Fruit fly (Drosophila melanogaster): Measurements from ENCODE around the gene Gasp.

The Gasp gene

dm6 chr3R:6112252-6112995, 11.7 kb upstream of the Gasp start, which contains the start of gene Obp83g (continued):
- TF ChIP-seq H2.0 (GFP tag; IDR thresholded peaks at IDR 0.05) (0 out of 2 replicates have a peak, but pooled peaks have one; percentile 21), PHDP (tag; optimal IDR thresholded peaks at IDR 0.05) (peak; percentile 20), emc (GFP tag; optimal IDR thresholded peaks at IDR 0.05) (no peak), jumu (GFP tag; optimal IDR thresholded peaks at IDR 0.05) (no peak), Dip3 (GFP tag; optimal IDR thresholded peaks at IDR 0.05) (peak; percentile 0), CG12659 (GFP tag; optimal IDR thresholded peaks at IDR 0.05) (peak; percentile 43), CG12744 (GFP tag; optimal IDR thresholded peaks at IDR 0.05) (no peak), phol (tag; optimal IDR thresholded peaks at IDR 0.05) (peak; percentile 36), CG6765 (GFP tag; optimal IDR thresholded peaks at IDR 0.05) (peak; percentile 18), ham (GFP tag; IDR thresholded peaks at IDR 0.05) (no peak), sens (GFP tag) (peak; percentile 88), unc-4 (GFP tag; IDR thresholded peaks at IDR 0.05; ENCODE audit: partially characterized antibody) (no peak), CG31441 (GFP tag; IDR thresholded peaks at IDR 0.05) (peak; percentile 47; the same call in 1 of the 2 replicates), CG13296 (GFP tag; optimal IDR thresholded peaks at IDR 0.05) (peak; percentile 55), Mrtf (GFP tag; IDR thresholded peaks at IDR 0.05) (peak; percentile 42; the same call in 1 of the 3 replicates), CG15073 (GFP tag; optimal IDR thresholded peaks at IDR 0.05) (no peak), CG4820 (GFP tag; optimal IDR thresholded peaks at IDR 0.05) (peak; percentile 4), bigmax (GFP tag; optimal IDR thresholded peaks at IDR 0.05) (no peak), CG2202 (tag; optimal IDR thresholded peaks at IDR 0.05) (no peak), CG31365 (tag; optimal IDR thresholded peaks at IDR 0.05) (no peak), CG18476 (GFP tag; optimal IDR thresholded peaks at IDR 0.05) (no peak), psq (GFP tag; optimal IDR thresholded peaks at IDR 0.05) (no peak), scrt (GFP tag; optimal IDR thresholded peaks at IDR 0.05) (peak; percentile 33), pros (GFP tag; optimal IDR thresholded peaks at IDR 0.05) (no peak), dpn (GFP tag; optimal IDR thresholded peaks at IDR 0.05) (peak in 1 of 2 experiments; percentile 46), NC2β (GFP tag; optimal IDR thresholded peaks at IDR 0.05) (no peak), tap (tag; optimal IDR thresholded peaks at IDR 0.05) (peak; percentile 15), CG12219 (GFP tag; optimal IDR thresholded peaks at IDR 0.05) (no peak), ftz-f1 (GFP tag; optimal IDR thresholded peaks at IDR 0.05) (no peak), Blimp-1 (GFP tag; optimal IDR thresholded peaks at IDR 0.05) (peak; percentile 14), Dfd (GFP tag; optimal IDR thresholded peaks at IDR 0.05) (no peak), CG10147 (GFP tag; optimal IDR thresholded peaks at IDR 0.05) (peak; percentile 47), CG33557 (GFP tag; optimal IDR thresholded peaks at IDR 0.05) (no peak), hkb (optimal IDR thresholded peaks at IDR 0.05) (no peak), hkb (GFP tag; IDR thresholded peaks at IDR 0.05) (no peak), mld (GFP tag; IDR thresholded peaks at IDR 0.05; ENCODE audit: partially characterized antibody) (no peak), pum (GFP tag; optimal IDR thresholded peaks at IDR 0.05) (peak; percentile 10), MTF-1 (GFP tag; optimal IDR thresholded peaks at IDR 0.05; ENCODE audit: borderline replicate concordance) (no peak), Lpt (GFP tag; optimal IDR thresholded peaks at IDR 0.05) (no peak), Adf1 (GFP tag; IDR thresholded peaks at IDR 0.05) (peak; percentile 67), CG11247 (GFP tag; IDR thresholded peaks at IDR 0.05) (no peak; the same call in 1 of the 2 replicates), MBD-R2 (GFP tag; IDR thresholded peaks at IDR 0.05) (no peak), zfh2 (GFP tag; optimal IDR thresholded peaks at IDR 0.05) (peak; percentile 13), Rfx (GFP tag; IDR thresholded peaks at IDR 0.05) (peak; percentile 66), CG2129 (GFP tag; IDR thresholded peaks at IDR 0.05; ENCODE audit: partially characterized antibody) (no peak), ind (GFP tag; optimal IDR thresholded peaks at IDR 0.05) (peak; percentile 40), CG3163 (GFP tag; optimal IDR thresholded peaks at IDR 0.05) (peak; percentile 3), unpg (GFP tag; optimal IDR thresholded peaks at IDR 0.05) (peak; percentile 35), eyg (GFP tag; optimal IDR thresholded peaks at IDR 0.05) (no peak), ara (GFP tag; IDR thresholded peaks at IDR 0.05) (no peak)
